Worm (Caenorhabditis elegans) whole organism, early embryonic: ENCODE measurements around the gene B0228.6.

Experiments
- B0310.2 ChIP-seq: sonication (generic microtip); optimal IDR thresholded peaks from 2 replicates; lab custom pipeline; 2016; ENCODE audit warnings: mild to moderate bottlenecking, missing genetic modification characterization, missing compliant biosample characterization
- F13C5.2 ChIP-seq: sonication (generic microtip); optimal IDR thresholded peaks from 2 replicates; lab custom pipeline; 2017; ENCODE audit warnings: mild to moderate bottlenecking, missing genetic modification characterization, inconsistent platforms, missing compliant biosample characterization
- aly-1 ChIP-seq: sonication (generic microtip); optimal IDR thresholded peaks from 2 replicates; lab custom pipeline; 2016; ENCODE audit warnings: missing genetic modification characterization, missing compliant biosample characterization
- ama-1 ChIP-seq: fragments of 150-350 bp; optimal IDR thresholded peaks from 2 replicates; lab custom pipeline; 2014
- ceh-13 ChIP-seq: fragments of 200-800 bp; sonication (Bioruptor generic); optimal IDR thresholded peaks from 2 replicates; lab custom pipeline; 2018; ENCODE audit warnings: mild to moderate bottlenecking, missing genetic modification characterization, missing compliant biosample characterization
- ceh-36 ChIP-seq: sonication (generic microtip); optimal IDR thresholded peaks from 2 replicates; lab custom pipeline; 2016; ENCODE audit warnings: missing genetic modification characterization, inconsistent platforms, missing compliant biosample characterization
- ets-7 ChIP-seq: sonication (generic microtip); optimal IDR thresholded peaks from 2 replicates; lab custom pipeline; 2016; ENCODE audit warnings: missing genotype, missing genetic modification characterization, missing compliant biosample characterization
- flt-1 ChIP-seq: fragments of 200-800 bp; sonication (Bioruptor generic); IDR thresholded peaks from 2 replicates; pipeline ENCODE4 v1.3.6; 2022; ENCODE audit warnings: missing genetic modification characterization, missing compliant biosample characterization
- hmbx-1 ChIP-seq: sonication (generic microtip); optimal IDR thresholded peaks from 2 replicates; lab custom pipeline; 2016; ENCODE audit warnings: mild to moderate bottlenecking, missing genetic modification characterization, missing compliant biosample characterization
- hmg-4 ChIP-seq: fragments of 200-800 bp; sonication (Bioruptor generic); optimal IDR thresholded peaks from 2 replicates; lab custom pipeline; 2018; ENCODE audit warnings: mild to moderate bottlenecking, missing genetic modification characterization, missing compliant biosample characterization
- hnd-1 ChIP-seq: sonication (generic microtip); optimal IDR thresholded peaks from 2 replicates; lab custom pipeline; 2016; ENCODE audit warnings: missing genetic modification characterization, missing compliant biosample characterization
- pes-1 ChIP-seq: fragments of 200-800 bp; sonication (Bioruptor generic); IDR thresholded peaks from 2 replicates; pipeline ENCODE4 v1.3.6; 2022; ENCODE audit warnings: missing genetic modification reagents, missing genetic modification characterization, missing compliant biosample characterization
- scrt-1 ChIP-seq: fragments of 200-800 bp; sonication (Bioruptor generic); IDR thresholded peaks from 2 replicates; pipeline ENCODE4 v1.3.6; 2022; ENCODE audit warnings: missing genetic modification characterization, missing compliant biosample characterization
- sea-1 ChIP-seq: fragments of 200-800 bp; sonication (Bioruptor generic); conservative IDR thresholded peaks from 2 replicates; pipeline ENCODE4 v1.3.6; 2022; ENCODE audit warnings: missing genetic modification characterization, missing compliant biosample characterization
- tbx-11 ChIP-seq: fragments of 200-800 bp; sonication (Bioruptor generic); IDR thresholded peaks from 2 replicates; pipeline ENCODE4 v1.3.6; 2022; ENCODE audit warnings: missing genetic modification characterization, missing compliant biosample characterization
- tbx-37 ChIP-seq: fragments of 200-800 bp; sonication (Bioruptor generic); conservative IDR thresholded peaks from 2 replicates; pipeline ENCODE4 v1.3.6; 2022; ENCODE audit warnings: missing genetic modification reagents, missing genetic modification characterization, missing compliant biosample characterization
- tra-4 ChIP-seq: sonication (generic microtip); optimal IDR thresholded peaks from 2 replicates; lab custom pipeline; 2017; ENCODE audit warnings: missing genetic modification characterization, missing compliant biosample characterization

Gene B0228.6

ce11 chrII:7708540-7708939 lies 46.4 kb downstream of the B0228.6 start, which contains the start of gene B0495.9:
Gene B0495.9, minus strand, starts transcription at chrII:7708710.
- TF ChIP-seq aly-1 (tag; lab: Kevin White, UChicago) (peak; percentile 83), tbx-11 (GFP tag; lab: Robert Waterston, UW) (peak; percentile 84), ets-7 (peak; percentile 91), pes-1 (GFP tag; lab: Robert Waterston, UW) (peak; percentile 91), tbx-37 (GFP tag; lab: Robert Waterston, UW) (peak; percentile 81), hmg-4 (GFP tag; lab: Kevin White, UChicago) (peak; percentile 91), B0310.2 (tag; lab: Kevin White, UChicago) (peak; percentile 76), ama-1 (lab: Kevin White, UChicago) (no peak), sea-1 (GFP tag; lab: Robert Waterston, UW) (peak; percentile 91), scrt-1 (GFP tag; lab: Robert Waterston, UW) (peak; percentile 90), ceh-13 (GFP tag; lab: Kevin White, UChicago) (peak; percentile 80), F13C5.2 (tag; lab: Kevin White, UChicago) (peak; percentile 95), flt-1 (GFP tag; lab: Robert Waterston, UW) (peak; percentile 85), tra-4 (tag; lab: Kevin White, UChicago) (peak; percentile 66), ceh-36 (tag; lab: Kevin White, UChicago) (peak; percentile 77), hnd-1 (tag; lab: Kevin White, UChicago) (peak; percentile 77), hmbx-1 (tag; lab: Kevin White, UChicago) (peak; percentile 49)

- no peak for TF ChIP-seq ets-7
- TF ChIP-seq tbx-37 (GFP tag; lab: Robert Waterston, UW): no peak
- TF ChIP-seq tbx-11 (GFP tag; lab: Robert Waterston, UW): no peak
- TF ChIP-seq scrt-1 (GFP tag; lab: Robert Waterston, UW): no peak
- TF ChIP-seq flt-1 (GFP tag; lab: Robert Waterston, UW): no peak
- TF ChIP-seq ceh-13 (GFP tag; lab: Kevin White, UChicago): no peak
- TF ChIP-seq ama-1 (lab: Kevin White, UChicago): no peak
- no peak for TF ChIP-seq B0310.2 (tag; lab: Kevin White, UChicago)
- no peak for TF ChIP-seq hmg-4 (GFP tag; lab: Kevin White, UChicago)
- TF ChIP-seq F13C5.2 (tag; lab: Kevin White, UChicago): no peak
- TF ChIP-seq ceh-36 (tag; lab: Kevin White, UChicago): no peak
- TF ChIP-seq tra-4 (tag; lab: Kevin White, UChicago): no peak
- TF ChIP-seq hmbx-1 (tag; lab: Kevin White, UChicago): no peak
- no peak for TF ChIP-seq hnd-1 (tag; lab: Kevin White, UChicago)
These were observed 47.6 kb downstream of the B0228.6 start, which contains the start of gene luc-7L for ce11 chrII:7707383-7707782. Gene luc-7L, minus strand, starts transcription at chrII:7707483.

- TF ChIP-seq hmg-4 (GFP tag; lab: Kevin White, UChicago): no peak
- TF ChIP-seq ets-7: no peak
- no peak for TF ChIP-seq sea-1 (GFP tag; lab: Robert Waterston, UW)
- no peak for TF ChIP-seq scrt-1 (GFP tag; lab: Robert Waterston, UW)
These were observed 49.8 kb downstream of the B0228.6 start, which contains the start of gene B0495.7 for ce11 chrII:7705152-7705551. Gene B0495.7, minus strand, starts transcription at chrII:7705233.

ce11 chrII:7704387-7704786 lies 50.6 kb downstream of the B0228.6 start:
- TF ChIP-seq ets-7: no peak
- TF ChIP-seq flt-1 (GFP tag; lab: Robert Waterston, UW): no peak
- TF ChIP-seq hnd-1 (tag; lab: Kevin White, UChicago): no peak
- TF ChIP-seq pes-1 (GFP tag; lab: Robert Waterston, UW): no peak
- TF ChIP-seq sea-1 (GFP tag; lab: Robert Waterston, UW): no peak
- no peak for TF ChIP-seq hmg-4 (GFP tag; lab: Kevin White, UChicago)
- TF ChIP-seq tbx-37 (GFP tag; lab: Robert Waterston, UW): no peak
- no peak for TF ChIP-seq hmbx-1 (tag; lab: Kevin White, UChicago)
- no peak for TF ChIP-seq aly-1 (tag; lab: Kevin White, UChicago)
- no peak for TF ChIP-seq F13C5.2 (tag; lab: Kevin White, UChicago)
- TF ChIP-seq B0310.2 (tag; lab: Kevin White, UChicago): no peak
- no peak for TF ChIP-seq ama-1 (lab: Kevin White, UChicago)
- no peak for TF ChIP-seq ceh-13 (GFP tag; lab: Kevin White, UChicago)
- no peak for TF ChIP-seq ceh-36 (tag; lab: Kevin White, UChicago)
- no peak for TF ChIP-seq tra-4 (tag; lab: Kevin White, UChicago)
- no peak for TF ChIP-seq scrt-1 (GFP tag; lab: Robert Waterston, UW)
